Worm (Caenorhabditis elegans) whole organism, L4 larva: ENCODE measurements around the gene nspb-11.
A peak's percentile ranks its signal among the peaks of the same experiment; 100 is the strongest.

Experiments
- F10B5.3 ChIP-seq: sonication (generic microtip); optimal IDR thresholded peaks from 2 replicates; lab custom pipeline; 2016; ENCODE audit warnings: mild to moderate bottlenecking, missing genetic modification characterization, missing compliant biosample characterization
- F37D6.2 ChIP-seq: sonication (generic microtip); optimal IDR thresholded peaks from 2 replicates; lab custom pipeline; 2016; ENCODE audit warnings: mild to moderate bottlenecking, missing genetic modification characterization, missing compliant biosample characterization
- F44E2.7 ChIP-seq: fragments of 200-800 bp; sonication (Bioruptor generic); IDR thresholded peaks from 2 replicates; pipeline ENCODE4 v2.1.2; 2022; ENCODE audit warnings: missing genetic modification characterization, missing compliant biosample characterization
- Y48G9A.11 ChIP-seq: fragments of 200-800 bp; sonication (Bioruptor generic); IDR thresholded peaks from 2 replicates; pipeline ENCODE4 v1.3.6; 2022; ENCODE audit warnings: missing genetic modification reagents, missing genetic modification characterization, missing compliant biosample characterization
- Y75B8A.6 ChIP-seq: fragments of 200-800 bp; sonication (Bioruptor generic); IDR thresholded peaks from 2 replicates; pipeline ENCODE4 v1.3.6; 2022; ENCODE audit warnings: missing genetic modification reagents, missing genetic modification characterization, missing compliant biosample characterization
- ZK337.2 ChIP-seq: fragments of 200-800 bp; sonication (Bioruptor generic); IDR thresholded peaks from 2 replicates; pipeline ENCODE4 v1.3.6; 2022; ENCODE audit warnings: missing genetic modification reagents, missing genetic modification characterization, missing compliant biosample characterization
- aha-1 ChIP-seq: fragments of 150-350 bp; peaks from one replicate; lab custom pipeline; 2014; ENCODE audit warnings: missing biosample characterization, missing genetic modification characterization
- ama-1 ChIP-seq: fragments of 150-350 bp; optimal IDR thresholded peaks from 2 replicates; lab custom pipeline; 2014; ENCODE audit warnings: inconsistent platforms, mixed read lengths
- attf-4 ChIP-seq: sonication (generic microtip); optimal IDR thresholded peaks from 3 replicates; lab custom pipeline; 2017; ENCODE audit warnings: missing biosample characterization, missing genetic modification characterization
- ceh-20 ChIP-seq: fragments of 200-800 bp; sonication (Bioruptor generic); IDR thresholded peaks from 2 replicates; pipeline ENCODE4 v1.3.6; 2022; ENCODE audit warnings: missing genetic modification reagents, missing genetic modification characterization, missing compliant biosample characterization
- ceh-82 ChIP-seq: sonication (generic microtip); optimal IDR thresholded peaks from 2 replicates; lab custom pipeline; 2017; ENCODE audit warnings: missing biosample characterization, missing genetic modification characterization
- cey-2 ChIP-seq: sonication (generic microtip); optimal IDR thresholded peaks from 3 replicates; lab custom pipeline; 2017; ENCODE audit warnings: missing genetic modification characterization, mild to moderate bottlenecking, missing compliant biosample characterization, antibody characterized with exemption, borderline replicate concordance; ENCODE audit not compliant: insufficient read depth
- daf-12 ChIP-seq: fragments of 150-350 bp; optimal IDR thresholded peaks from 2 replicates; lab custom pipeline; 2014; ENCODE audit warnings: missing biosample characterization, missing genetic modification reagents, missing genetic modification characterization
- daf-16 ChIP-seq, 3 experiments: sonication (generic microtip); optimal IDR thresholded peaks; 2 replicates each; lab custom pipeline; 2016 to 2017; ENCODE audit warnings: missing genetic modification characterization in 3 of 3, missing genetic modification reagents in 3 of 3, mild to moderate bottlenecking in 2 of 3, missing compliant biosample characterization in 2 of 3, missing biosample characterization in 1 of 3, moderate library complexity in 1 of 3
- daf-19 ChIP-seq: fragments of 200-800 bp; sonication (Bioruptor generic); conservative IDR thresholded peaks from 2 replicates; pipeline ENCODE4 v1.3.6; 2022; ENCODE audit warnings: missing genetic modification characterization, missing compliant biosample characterization
- dmd-8 ChIP-seq: fragments of 200-800 bp; sonication (Bioruptor generic); IDR thresholded peaks from 2 replicates; pipeline ENCODE4 v1.3.6; 2022; ENCODE audit warnings: missing genetic modification characterization, missing compliant biosample characterization
- dmd-9 ChIP-seq: fragments of 200-800 bp; sonication (Bioruptor generic); IDR thresholded peaks from 2 replicates; pipeline ENCODE4 v1.3.6; 2022; ENCODE audit warnings: missing genetic modification reagents, missing genetic modification characterization, missing compliant biosample characterization
- dpl-1 ChIP-seq: fragments of 150-350 bp; optimal IDR thresholded peaks from 2 replicates; lab custom pipeline; 2014; ENCODE audit warnings: missing biosample characterization, missing genetic modification reagents, missing genetic modification characterization
- duxl-1 ChIP-seq: sonication (generic microtip); optimal IDR thresholded peaks from 2 replicates; lab custom pipeline; 2016; ENCODE audit warnings: mild to moderate bottlenecking, missing genetic modification characterization, moderate library complexity, missing compliant biosample characterization; ENCODE audit not compliant: poor library complexity
- dve-1 ChIP-seq: sonication (generic microtip); optimal IDR thresholded peaks from 2 replicates; lab custom pipeline; 2017; ENCODE audit warnings: antibody characterized with exemption, mild to moderate bottlenecking, missing genetic modification characterization, missing compliant biosample characterization; ENCODE audit not compliant: insufficient read depth
- fkh-10 ChIP-seq: fragments of 150-350 bp; optimal IDR thresholded peaks from 2 replicates; lab custom pipeline; 2014; ENCODE audit warnings: missing biosample characterization, missing genetic modification reagents, missing genetic modification characterization
- hif-1 ChIP-seq, 2 experiments: sonication (generic microtip); optimal IDR thresholded peaks; 2 replicates each; lab custom pipeline; 2016 to 2017; ENCODE audit warnings: missing compliant biosample characterization in 2 of 2, missing genetic modification characterization in 2 of 2, missing genetic modification reagents in 2 of 2, missing genotype in 2 of 2, mild to moderate bottlenecking in 1 of 2
- hlh-11 ChIP-seq: fragments of 200-800 bp; sonication (Bioruptor generic); optimal IDR thresholded peaks from 2 replicates; lab custom pipeline; 2018; ENCODE audit warnings: mild to moderate bottlenecking, missing genetic modification characterization, missing compliant biosample characterization
- hlh-30 ChIP-seq: sonication (generic microtip); optimal IDR thresholded peaks from 2 replicates; lab custom pipeline; 2017; ENCODE audit warnings: antibody characterized with exemption, mild to moderate bottlenecking, missing genetic modification characterization, missing compliant biosample characterization; ENCODE audit not compliant: insufficient read depth
- lim-7 ChIP-seq: fragments of 200-800 bp; sonication (Bioruptor generic); IDR thresholded peaks from 2 replicates; pipeline ENCODE4 v1.3.6; 2022; ENCODE audit warnings: missing genetic modification characterization, missing compliant biosample characterization
- lin-13 ChIP-seq: fragments of 150-350 bp; optimal IDR thresholded peaks from 2 replicates; lab custom pipeline; 2014; ENCODE audit warnings: missing biosample characterization, missing genetic modification reagents, missing genetic modification characterization
- lin-15B ChIP-seq: fragments of 150-350 bp; sonication (generic microtip); optimal IDR thresholded peaks from 3 replicates; lab custom pipeline; 2014; ENCODE audit warnings: missing biosample characterization, missing genetic modification characterization
- lin-29 ChIP-seq: fragments of 200-800 bp; sonication (Bioruptor generic); IDR thresholded peaks from 2 replicates; pipeline ENCODE4 v1.3.6; 2022; ENCODE audit warnings: missing genetic modification reagents, missing genetic modification characterization, missing compliant biosample characterization
- lin-39 ChIP-seq: fragments of 150-350 bp; optimal IDR thresholded peaks from 2 replicates; lab custom pipeline; 2014; ENCODE audit warnings: missing biosample characterization, missing genetic modification reagents, missing genetic modification characterization
- lsy-2 ChIP-seq, 2 experiments: fragments of 150-350 bp in 1 of 2; sonication (generic microtip) in 1 of 2; optimal IDR thresholded peaks; 2 replicates each; lab custom pipeline; 2014 to 2017; ENCODE audit warnings: missing biosample characterization in 2 of 2, missing genetic modification characterization in 2 of 2
- mep-1 ChIP-seq: fragments of 150-350 bp; sonication (generic microtip); optimal IDR thresholded peaks from 3 replicates; lab custom pipeline; 2014; ENCODE audit warnings: missing biosample characterization, missing genetic modification characterization
- nhr-111 ChIP-seq: fragments of 200-800 bp; sonication (Bioruptor generic); optimal IDR thresholded peaks from 2 replicates; lab custom pipeline; 2018; ENCODE audit warnings: mild to moderate bottlenecking, missing genetic modification characterization, missing compliant biosample characterization
- nhr-42 ChIP-seq: fragments of 200-800 bp; sonication (Bioruptor generic); IDR thresholded peaks from 2 replicates; pipeline ENCODE4 v1.3.6; 2022; ENCODE audit warnings: missing genetic modification characterization, missing compliant biosample characterization
- nhr-48 ChIP-seq: sonication (generic microtip); optimal IDR thresholded peaks from 2 replicates; lab custom pipeline; 2016; ENCODE audit warnings: mild to moderate bottlenecking, missing genetic modification characterization, missing compliant biosample characterization
- sdz-12 ChIP-seq: fragments of 200-800 bp; sonication (Bioruptor generic); optimal IDR thresholded peaks from 2 replicates; lab custom pipeline; 2018; ENCODE audit warnings: mild to moderate bottlenecking, missing genetic modification characterization, missing compliant biosample characterization
- snpc-1.2 ChIP-seq: fragments of 200-800 bp; sonication (Bioruptor generic); IDR thresholded peaks from 2 replicates; pipeline ENCODE4 v1.3.6; 2022; ENCODE audit warnings: missing genetic modification reagents, missing genetic modification characterization, missing compliant biosample characterization
- tag-97 ChIP-seq: fragments of 200-800 bp; sonication (Bioruptor generic); IDR thresholded peaks from 2 replicates; pipeline ENCODE4 v1.3.6; 2022; ENCODE audit warnings: missing genetic modification characterization, missing compliant biosample characterization
- tra-1 ChIP-seq: fragments of 200-800 bp; sonication (Bioruptor generic); IDR thresholded peaks from 2 replicates; pipeline ENCODE4 v1.3.6; 2022; ENCODE audit warnings: missing genetic modification reagents, missing genetic modification characterization, missing compliant biosample characterization
- zip-11 ChIP-seq: fragments of 200-800 bp; sonication (Bioruptor generic); IDR thresholded peaks from 2 replicates; pipeline ENCODE4 v1.3.6; 2022; ENCODE audit warnings: missing genetic modification characterization, missing compliant biosample characterization
- zip-2 ChIP-seq: fragments of 150-350 bp; optimal IDR thresholded peaks from 2 replicates; lab custom pipeline; 2014; ENCODE audit warnings: missing biosample characterization, missing genetic modification characterization

Gene nspb-11

DNA sequence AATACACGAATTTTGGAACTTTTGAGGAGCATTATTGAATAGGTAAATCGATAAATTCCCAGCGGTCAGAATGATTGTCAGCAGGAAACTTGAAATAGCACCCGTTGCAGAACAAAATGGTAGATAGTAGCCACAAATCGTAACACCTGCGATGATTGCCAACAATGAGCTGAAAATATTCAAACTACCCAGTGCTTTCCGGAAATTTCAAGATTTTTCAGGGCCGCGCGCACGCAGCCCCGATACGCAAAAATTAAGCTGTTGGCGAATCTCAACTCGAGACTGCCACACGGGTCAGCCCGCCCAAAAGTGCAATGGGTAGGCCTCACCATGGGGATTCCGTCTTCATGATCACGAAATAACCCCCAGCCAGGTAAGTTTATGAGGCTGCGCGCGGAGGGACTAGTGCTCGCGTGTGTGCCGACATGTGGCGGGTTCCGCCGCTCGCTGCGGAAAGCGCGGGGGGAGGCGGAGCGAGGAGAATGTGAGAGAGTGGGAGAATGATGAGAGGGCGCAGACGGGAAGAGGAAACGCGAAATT lies 37.5 kb downstream of the nspb-11 start (continued):
- peak; percentile 88 for TF ChIP-seq sdz-12 (GFP tag; lab: Kevin White, UChicago)
- TF ChIP-seq tag-97, result no peak
- TF ChIP-seq mep-1 (tag; lab: Kevin White, UChicago), result peak; percentile 97
- TF ChIP-seq lin-15B (tag; lab: Kevin White, UChicago), result peak; percentile 2
- TF ChIP-seq F10B5.3 (tag; lab: Kevin White, UChicago), result peak; percentile 88
- peak; percentile 82 for TF ChIP-seq lim-7 (GFP tag; lab: Robert Waterston, UW)
- peak; percentile 90 for TF ChIP-seq Y48G9A.11 (GFP tag; lab: Robert Waterston, UW)
- peak; percentile 88 for TF ChIP-seq lin-13 (GFP tag; lab: Kevin White, UChicago)
- no peak for TF ChIP-seq fkh-10
- TF ChIP-seq hlh-11 (tag; lab: Kevin White, UChicago), result peak; percentile 95
- peak; percentile 68; the same call in 1 of the 2 replicates for TF ChIP-seq lin-29 (GFP tag; lab: Robert Waterston, UW)
- no peak for TF ChIP-seq cey-2 (tag; lab: Kevin White, UChicago)
- TF ChIP-seq ZK337.2 (GFP tag; lab: Robert Waterston, UW), result peak; percentile 42
- peak; percentile 82 for TF ChIP-seq F37D6.2
- TF ChIP-seq lsy-2 (tag; optimal IDR thresholded peaks at IDR 0.05; lab: Kevin White, UChicago), result peak; percentile 76 to 86
- TF ChIP-seq daf-16 (GFP tag; optimal IDR thresholded peaks at IDR 0.05; lab: Kevin White, UChicago), result peak; percentile 88 to 91
- peak; percentile 86 for TF ChIP-seq daf-16 (tag; optimal IDR thresholded peaks at IDR 0.05; lab: Kevin White, UChicago)
- TF ChIP-seq zip-2, result peak; percentile 76
- TF ChIP-seq dve-1, result peak; percentile 97
- TF ChIP-seq tra-1 (GFP tag; lab: Robert Waterston, UW), result peak; percentile 91
- TF ChIP-seq daf-19 (GFP tag; lab: Robert Waterston, UW), result peak; percentile 96
- peak; percentile 70 to 81 for TF ChIP-seq hif-1 (tag; optimal IDR thresholded peaks at IDR 0.05; lab: Kevin White, UChicago)
- peak; percentile 72 for TF ChIP-seq dpl-1 (GFP tag; lab: Kevin White, UChicago)
- TF ChIP-seq dmd-9 (GFP tag; lab: Robert Waterston, UW), result peak; percentile 89
- peak; percentile 100 for TF ChIP-seq aha-1 (tag; lab: Kevin White, UChicago)
- TF ChIP-seq ceh-82 (tag; lab: Kevin White, UChicago), result no peak
- TF ChIP-seq snpc-1.2 (GFP tag; lab: Robert Waterston, UW), result peak; percentile 84
- TF ChIP-seq ama-1 (lab: Kevin White, UChicago), result peak; percentile 100
- TF ChIP-seq attf-4, result no peak
- peak; percentile 80; the same call in 1 of the 2 replicates for TF ChIP-seq Y75B8A.6 (GFP tag; lab: Robert Waterston, UW)
- peak; percentile 92 for TF ChIP-seq nhr-48 (tag; lab: Kevin White, UChicago)
- TF ChIP-seq nhr-42 (GFP tag; lab: Robert Waterston, UW), result peak; percentile 94
- peak; percentile 71 for TF ChIP-seq dmd-8 (GFP tag; lab: Robert Waterston, UW)
- no peak for TF ChIP-seq daf-12
- no peak for TF ChIP-seq lin-39 (tag; lab: Kevin White, UChicago)
- peak; percentile 73 for TF ChIP-seq ceh-20 (GFP tag; lab: Robert Waterston, UW)
- no peak for TF ChIP-seq zip-11 (GFP tag; lab: Robert Waterston, UW)
- TF ChIP-seq, all 104 proteins: peak for 85

- TF ChIP-seq F44E2.7 (no peak), hlh-30 (no peak), dmd-9 (GFP tag; lab: Robert Waterston, UW) (no peak), dpl-1 (GFP tag; lab: Kevin White, UChicago) (no peak), hlh-11 (tag; lab: Kevin White, UChicago) (no peak), F37D6.2 (no peak), zip-2 (no peak), zip-11 (GFP tag; lab: Robert Waterston, UW) (no peak), nhr-111 (no peak), duxl-1 (tag; lab: Kevin White, UChicago) (no peak)
- TF ChIP-seq, all 104 proteins: peak for 0
These were observed 41.0 kb downstream of the nspb-11 start, which contains the start of gene F58G1.7 for ce11 chrII:12948158-12948557. Gene F58G1.7, minus strand, starts transcription at chrII:12948258.
